Worm (Caenorhabditis elegans) whole organism, L4/young adult: ENCODE results near the gene twk-9.

ENCODE experiments used
- W03F9.2 ChIP-seq: fragments of 150-350 bp; optimal IDR thresholded peaks from 2 replicates; lab custom pipeline; 2014; ENCODE audit warnings: missing biosample characterization, missing genetic modification characterization
- dao-5 ChIP-seq: sonication (generic microtip); optimal IDR thresholded peaks from 2 replicates; lab custom pipeline; 2016; ENCODE audit warnings: missing genotype, missing genetic modification characterization, moderate library complexity, missing compliant biosample characterization
- him-1 ChIP-seq: sonication (generic microtip); optimal IDR thresholded peaks from 2 replicates; lab custom pipeline; 2016; ENCODE audit warnings: missing genotype, missing genetic modification reagents, missing genetic modification characterization, missing compliant biosample characterization

The twk-9 gene

DNA sequence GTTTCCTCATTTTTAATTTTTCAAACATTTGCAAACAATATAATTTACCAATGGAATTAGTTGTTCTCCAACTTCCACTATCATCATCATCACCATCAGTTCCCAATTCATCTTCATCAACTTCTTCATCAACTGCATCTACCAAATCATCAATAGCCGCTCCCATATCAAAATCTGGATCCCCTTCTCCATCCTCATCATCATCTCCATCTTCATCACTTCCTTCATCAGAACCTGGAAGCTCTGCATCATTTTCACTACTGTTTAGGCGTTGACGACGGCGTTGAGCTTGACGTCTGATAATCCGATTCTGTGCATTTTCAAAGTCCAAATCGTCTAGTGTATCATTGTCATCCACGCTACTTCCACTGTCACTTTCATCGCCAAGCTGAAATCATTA is 4.9 kb downstream of the twk-9 start:
- TF ChIP-seq dao-5 (tag; lab: Kevin White, UChicago) (no peak), him-1 (no peak), W03F9.2 (no peak)

- TF ChIP-seq W03F9.2 (no peak), him-1 (no peak), dao-5 (tag; lab: Kevin White, UChicago) (no peak)
Measured at ce11 chrIV:9699062-9699461, 6.1 kb downstream of the twk-9 start.

ce11 chrIV:9706704-9707197 is 13.8 kb downstream of the twk-9 start, which contains the start of the genes dcaf-1 and dph-3:
TSS of gene dcaf-1 (minus strand) at chrIV:9706723.
TSS of gene dph-3 (plus strand) at chrIV:9707147.
- TF ChIP-seq W03F9.2 (peak; percentile 60), dao-5 (tag; lab: Kevin White, UChicago) (no peak)

ce11 chrIV:9709205-9709604 is 16.2 kb downstream of the twk-9 start, which contains the start of gene ant-1.3:
TSS of gene ant-1.3 (minus strand) at chrIV:9709305.
- no peak for TF ChIP-seq him-1
- no peak for TF ChIP-seq W03F9.2
- no peak for TF ChIP-seq dao-5 (tag; lab: Kevin White, UChicago)

ce11 chrIV:9709887-9710286 is 16.9 kb downstream of the twk-9 start, which contains the start of gene nhr-38:
TSS of gene nhr-38 (plus strand) at chrIV:9710187.
- TF ChIP-seq W03F9.2, result no peak
- no peak for TF ChIP-seq dao-5 (tag; lab: Kevin White, UChicago)
- TF ChIP-seq him-1, result no peak

ce11 chrIV:9712782-9713181 is 19.8 kb downstream of the twk-9 start, which contains the start of gene K01H12.4:
TSS of gene K01H12.4 (plus strand) at chrIV:9713082.
- TF ChIP-seq W03F9.2 (no peak), him-1 (no peak), dao-5 (tag; lab: Kevin White, UChicago) (no peak)

ce11 chrIV:9714264-9714663 is 21.3 kb downstream of the twk-9 start:
- TF ChIP-seq W03F9.2 (no peak), him-1 (no peak)

ce11 chrIV:9716490-9716889 is 23.5 kb downstream of the twk-9 start:
- TF ChIP-seq W03F9.2 (no peak), dao-5 (tag; lab: Kevin White, UChicago) (no peak), him-1 (no peak)

- TF ChIP-seq dao-5 (tag; lab: Kevin White, UChicago) (no peak), him-1 (no peak), W03F9.2 (no peak)
Measured at ce11 chrIV:9717844-9718243, 24.9 kb downstream of the twk-9 start.

DNA sequence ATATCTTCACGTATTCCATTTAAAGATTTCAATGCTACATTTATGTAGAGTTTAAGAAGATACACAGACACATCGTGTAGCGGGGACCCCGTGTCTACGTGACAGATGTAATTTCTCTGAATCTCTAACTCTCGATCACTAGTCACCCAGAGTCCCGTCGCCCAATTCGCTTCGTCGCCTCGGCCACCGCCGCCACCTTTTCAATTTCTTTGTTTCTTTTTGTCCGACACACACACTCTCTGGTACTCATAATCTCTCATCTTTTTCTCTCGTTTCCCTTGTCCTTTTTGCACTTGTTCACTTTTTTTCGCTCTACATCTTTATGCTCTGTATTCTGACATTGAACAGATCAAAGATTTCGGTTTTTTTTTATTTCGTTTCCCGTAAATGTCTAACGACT is 25.4 kb downstream of the twk-9 start:
- TF ChIP-seq W03F9.2 (peak; percentile 25), dao-5 (tag; lab: Kevin White, UChicago) (no peak)

DNA sequence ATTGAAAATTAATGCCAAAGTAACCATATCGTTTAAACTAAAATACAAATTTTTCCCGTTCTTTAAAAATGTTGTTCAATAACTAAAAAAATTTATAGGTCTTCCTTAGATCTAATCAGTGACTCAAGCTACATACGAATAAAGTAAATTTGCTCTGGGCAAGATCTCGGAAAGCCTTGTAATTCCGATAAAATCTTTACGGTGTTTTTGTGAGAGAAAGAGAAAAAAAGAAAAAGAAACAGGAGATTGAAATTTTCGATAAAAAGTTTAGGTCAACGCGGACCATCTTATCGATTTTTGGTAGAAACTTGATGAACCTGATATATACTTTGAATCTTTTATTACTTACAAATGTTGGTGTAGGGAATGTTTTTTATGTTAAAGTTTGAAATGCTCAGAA is 30.2 kb downstream of the twk-9 start:
- TF ChIP-seq dao-5 (tag; lab: Kevin White, UChicago), result no peak
- no peak for TF ChIP-seq W03F9.2
- TF ChIP-seq him-1, result no peak

DNA sequence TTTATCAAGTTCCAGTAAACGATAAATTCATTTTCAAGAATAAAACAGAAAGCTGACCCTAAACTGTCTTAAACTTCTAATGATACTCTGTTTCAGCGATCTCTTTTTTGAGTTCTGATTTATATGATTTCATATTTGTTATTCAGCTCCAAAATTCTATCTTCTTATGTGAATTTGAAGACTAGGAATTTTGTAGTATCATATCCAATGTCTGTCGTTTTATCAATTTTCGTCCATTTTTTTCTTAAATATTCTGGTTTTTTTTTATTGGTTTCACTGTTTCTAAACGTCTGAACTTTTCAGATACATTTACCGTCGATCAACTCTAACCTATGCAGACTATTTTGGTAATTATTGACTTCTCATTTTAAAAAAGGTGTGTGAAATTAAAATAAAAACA is 32.0 kb downstream of the twk-9 start, which contains the start of the genes nhr-138 and C28D4.18:
nhr-138 (plus strand) TSS at position 304 of the 400 bp plus-strand sequence.
C28D4.18 (plus strand) TSS at position 333 of the 400 bp plus-strand sequence.
- TF ChIP-seq W03F9.2 (no peak), him-1 (no peak), dao-5 (tag; lab: Kevin White, UChicago) (no peak)

DNA sequence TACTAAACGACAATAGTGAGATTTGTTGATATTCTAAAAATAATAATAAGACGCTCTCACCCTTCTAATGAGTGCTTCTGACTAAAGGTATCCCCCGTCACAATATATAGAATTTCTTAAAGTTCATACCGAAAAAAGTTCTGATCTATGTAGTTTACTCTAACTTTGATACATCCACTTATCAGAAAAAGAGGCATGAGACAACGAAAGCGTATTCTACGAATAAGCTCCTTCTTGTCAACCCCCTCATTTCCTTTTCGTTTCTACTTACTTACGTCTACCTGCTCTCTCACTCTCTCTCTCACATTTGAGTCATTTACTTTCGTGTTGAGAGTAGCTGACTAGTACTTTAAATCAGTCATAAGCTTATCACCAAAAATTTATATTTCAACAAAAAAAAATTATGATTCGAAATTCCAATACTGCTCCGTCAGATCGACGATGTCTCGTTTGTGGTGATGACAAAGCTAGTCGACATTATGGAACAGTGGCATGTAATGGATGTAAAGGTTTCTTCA is 32.6 kb downstream of the twk-9 start:
- TF ChIP-seq him-1, result no peak
- TF ChIP-seq W03F9.2, result no peak
- no peak for TF ChIP-seq dao-5 (tag; lab: Kevin White, UChicago)

- TF ChIP-seq him-1 (no peak), dao-5 (tag; lab: Kevin White, UChicago) (no peak), W03F9.2 (no peak)
Measured at ce11 chrIV:9727217-9727616, 34.2 kb downstream of the twk-9 start.

DNA sequence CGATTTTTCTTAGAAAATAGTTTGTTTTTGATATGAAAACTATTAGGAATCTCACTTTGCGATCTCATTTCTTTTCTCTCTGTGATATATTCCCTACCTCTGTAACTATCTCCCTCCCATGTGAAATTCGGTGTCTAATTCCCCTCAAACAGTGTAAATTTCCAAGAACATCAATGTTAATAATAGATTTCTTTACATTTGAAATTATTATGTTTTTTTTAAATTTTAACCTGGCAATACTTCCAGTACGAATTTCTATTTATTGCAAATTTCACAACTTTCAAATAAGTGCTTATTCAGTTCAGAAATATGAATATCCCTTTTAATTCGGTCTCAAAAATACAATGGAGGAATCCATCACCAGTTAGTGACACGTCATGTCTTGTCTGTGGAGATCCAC is 35.4 kb downstream of the twk-9 start, which contains the start of gene nhr-100:
nhr-100 (plus strand) TSS at position 301 of the 400 bp plus-strand sequence.
- TF ChIP-seq him-1 (no peak), W03F9.2 (no peak), dao-5 (tag; lab: Kevin White, UChicago) (no peak)

DNA sequence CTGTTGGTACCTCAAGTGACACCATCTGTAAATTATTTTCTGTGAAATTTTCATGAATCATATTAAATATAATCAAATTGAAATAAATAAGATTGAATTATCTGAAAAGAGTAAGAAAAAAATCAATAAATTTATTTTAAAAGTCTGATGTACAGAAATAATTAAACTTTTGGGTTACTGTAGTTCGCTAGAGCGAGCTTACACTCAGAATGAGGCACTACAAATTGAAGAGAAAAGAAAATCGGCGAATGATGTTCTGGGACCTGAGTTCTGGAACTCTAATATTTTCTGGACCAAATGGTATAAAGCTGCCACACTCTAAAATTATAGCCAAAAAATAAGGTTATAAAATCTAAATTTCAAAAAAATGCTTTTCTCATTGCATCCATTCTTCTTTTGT is 40.9 kb downstream of the twk-9 start:
- TF ChIP-seq him-1 (no peak), W03F9.2 (peak; percentile 5), dao-5 (tag; lab: Kevin White, UChicago) (no peak)
